Worm (Caenorhabditis elegans): Measurements from ENCODE around the gene C31E10.6.
A peak's percentile ranks its signal among the peaks of the same experiment; 100 is the strongest.

Gene C31E10.6

DNA sequence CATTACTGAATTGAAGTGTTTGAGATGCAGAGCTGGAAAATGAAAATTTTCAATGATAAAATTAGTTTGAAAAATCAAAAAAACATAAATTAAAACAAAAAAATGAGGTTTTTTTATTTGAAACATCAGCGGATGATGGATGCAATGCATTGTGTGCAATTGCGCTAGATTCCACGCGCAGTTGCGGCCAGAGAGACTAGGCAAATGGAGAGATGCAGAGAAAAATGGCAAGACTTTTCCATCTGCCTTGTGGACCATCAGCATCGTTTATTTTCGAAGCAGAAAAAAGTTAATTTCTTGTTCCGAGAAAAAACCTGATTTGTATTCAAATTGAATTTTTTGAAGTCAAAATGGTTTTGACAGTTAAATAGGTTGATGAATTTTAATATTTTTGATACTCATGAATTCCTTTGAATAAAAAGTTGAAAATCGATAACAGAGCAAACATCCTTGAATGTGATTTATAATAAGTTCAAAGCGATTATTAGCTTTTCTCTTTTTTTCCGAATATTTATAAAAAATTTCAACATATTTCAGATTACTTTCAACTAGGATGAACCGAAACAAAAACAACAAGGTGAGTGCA lies at the start of gene C31E10.6, which contains the start of gene C31E10.5:
TSS of gene C31E10.6 (plus strand) at position 536 of the 586 bp plus-strand sequence.
TSS of gene C31E10.5 (minus strand) at position 32 of the 586 bp plus-strand sequence.
- TF ChIP-seq F37B4.10 (GFP tag; IDR thresholded peaks at IDR 0.05) (no peak), dpl-1 (GFP tag; optimal IDR thresholded peaks at IDR 0.05) (no peak), F57A8.1 (GFP tag; optimal IDR thresholded peaks at IDR 0.05) (no peak), hmg-1.2 (GFP tag; IDR thresholded peaks at IDR 0.05) (peak; percentile 85), K11D2.4 (GFP tag; IDR thresholded peaks at IDR 0.05) (no peak), Y56A3A.18 (GFP tag; IDR thresholded peaks at IDR 0.05) (no peak), ccch-3 (GFP tag; optimal IDR thresholded peaks at IDR 0.05) (no peak)

DNA sequence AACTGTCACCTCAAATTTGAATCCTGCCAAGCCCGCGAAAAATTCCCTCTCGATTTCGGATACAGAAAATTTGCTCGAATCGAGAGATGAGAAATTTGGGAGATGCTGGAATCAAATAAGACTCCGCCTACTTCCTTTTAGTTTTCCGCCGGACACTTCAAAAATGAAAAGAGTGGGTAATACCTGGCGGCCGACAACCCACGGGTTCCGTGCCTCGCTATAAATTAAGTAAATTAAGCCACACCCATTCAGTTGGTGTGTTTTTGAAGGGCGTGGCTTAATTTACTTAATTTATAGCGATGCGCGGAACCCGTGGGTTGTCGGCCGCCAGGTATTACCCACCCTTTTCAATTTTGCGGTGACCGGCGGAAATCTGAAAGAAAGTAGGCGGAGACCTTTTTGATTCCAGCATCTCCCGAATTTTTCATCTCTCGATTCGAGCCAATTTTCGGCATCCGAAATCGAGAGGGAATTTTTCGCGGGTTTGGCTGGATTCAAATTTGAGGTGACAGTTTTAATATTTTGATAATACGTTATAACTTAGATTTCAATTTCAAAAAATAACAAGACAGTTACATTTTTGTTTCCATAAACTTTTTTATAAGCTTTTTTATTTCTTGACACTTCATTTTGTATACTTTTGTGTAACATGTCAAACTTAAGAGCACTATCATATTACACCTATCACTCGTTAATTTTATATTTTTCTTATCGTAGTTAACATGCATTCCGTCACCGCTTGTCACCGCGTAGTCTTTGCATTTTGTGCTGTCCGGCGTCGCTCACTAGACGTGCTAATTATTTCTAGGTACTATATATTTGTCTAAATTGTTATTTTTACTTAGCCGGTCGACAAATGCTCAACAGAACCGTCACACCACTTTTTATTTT lies 49.2 kb upstream of the C31E10.6 start:
- TF ChIP-seq Y56A3A.18 (GFP tag; IDR thresholded peaks at IDR 0.05) = 0 out of 2 replicates have a peak, but pooled peaks have one; percentile 31
- no peak for TF ChIP-seq rpc-1 (optimal IDR thresholded peaks at IDR 0.05)
- peak; percentile 12 for TF ChIP-seq rpc-1 (tag; optimal IDR thresholded peaks at IDR 0.05)
- TF ChIP-seq C17E4.6 (GFP tag; IDR thresholded peaks at IDR 0.05) = no peak
- peak; percentile 50 for TF ChIP-seq snpc-3.4 (tag; optimal IDR thresholded peaks at IDR 0.05)
- TF ChIP-seq snpc-4 (GFP tag; optimal IDR thresholded peaks at IDR 0.05) = peak; percentile 71
- TF ChIP-seq snpc-4 (tag; optimal IDR thresholded peaks at IDR 0.05) = peak in 3 of 4 experiments; percentile 67 to 96 (median 94)
- TF ChIP-seq rcor-1 (GFP tag; IDR thresholded peaks at IDR 0.05) = 0 out of 2 replicates have a peak, but pooled peaks have one; percentile 5
- TF ChIP-seq bed-2 (GFP tag; IDR thresholded peaks at IDR 0.05) = no peak
- TF ChIP-seq chd-7 (tag; optimal IDR thresholded peaks at IDR 0.05) = no peak
- TF ChIP-seq nhr-80 (tag; optimal IDR thresholded peaks at IDR 0.05) = peak; percentile 72
- 0 out of 2 replicates have a peak, but pooled peaks have one; percentile 18 for TF ChIP-seq hmg-1.2 (GFP tag; IDR thresholded peaks at IDR 0.05)
- no peak for TF ChIP-seq hlh-26 (GFP tag; conservative IDR thresholded peaks at IDR 0.05)
- TF ChIP-seq snpc-1.1 (tag; optimal IDR thresholded peaks at IDR 0.05; ENCODE audit: insufficient read depth) = peak; percentile 64
- TF ChIP-seq pbrm-1 (GFP tag; IDR thresholded peaks at IDR 0.05) = peak; percentile 55
- TF ChIP-seq F39B2.1 (GFP tag; IDR thresholded peaks at IDR 0.05) = 0 out of 2 replicates have a peak, but pooled peaks have one; percentile 41
- peak; percentile 37; the same call in 1 of the 2 replicates for TF ChIP-seq attf-6 (GFP tag; IDR thresholded peaks at IDR 0.05)
- TF ChIP-seq pha-4 (tag; optimal IDR thresholded peaks at IDR 0.05) = no peak
- 0 out of 2 replicates have a peak, but pooled peaks have one; percentile 6 for TF ChIP-seq ztf-25 (GFP tag; IDR thresholded peaks at IDR 0.05)
- no peak for TF ChIP-seq nhr-27 (tag; optimal IDR thresholded peaks at IDR 0.05)

DNA sequence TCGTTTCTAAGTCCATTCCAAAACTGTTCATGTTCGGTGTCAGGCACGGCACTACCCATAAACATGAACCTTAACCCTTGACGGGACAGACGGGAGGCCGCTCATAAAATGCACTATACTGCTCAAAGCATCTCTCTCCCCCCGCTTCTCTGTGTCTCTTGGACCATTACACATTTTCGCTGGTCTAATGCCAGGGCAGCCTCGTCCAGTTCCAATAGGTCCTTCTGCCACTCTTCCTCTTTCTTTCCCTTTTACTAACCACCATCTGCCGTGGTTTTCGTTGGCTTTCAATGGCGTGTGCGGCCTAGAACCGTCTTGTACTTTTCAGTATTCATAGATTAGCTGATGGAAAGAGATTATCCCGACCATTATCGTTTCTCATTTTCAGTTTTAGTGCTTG lies 48.0 kb upstream of the C31E10.6 start:
- no peak for TF ChIP-seq dpl-1 (GFP tag; optimal IDR thresholded peaks at IDR 0.05)
- TF ChIP-seq pbrm-1 (GFP tag; IDR thresholded peaks at IDR 0.05) = 0 out of 2 replicates have a peak, but pooled peaks have one; percentile 17
- no peak for TF ChIP-seq B0261.1 (tag; optimal IDR thresholded peaks at IDR 0.05)
- 0 out of 2 replicates have a peak, but pooled peaks have one; percentile 33 for TF ChIP-seq lag-1 (GFP tag; IDR thresholded peaks at IDR 0.05)
- no peak for TF ChIP-seq nfya-2 (GFP tag; IDR thresholded peaks at IDR 0.05)
- TF ChIP-seq fkh-3 (tag; optimal IDR thresholded peaks at IDR 0.05) = no peak
- TF ChIP-seq gei-17 (GFP tag; optimal IDR thresholded peaks at IDR 0.05) = no peak
- peak; percentile 9; the same call in 1 of the 2 replicates for TF ChIP-seq hmg-1.2 (GFP tag; IDR thresholded peaks at IDR 0.05)
- no peak for TF ChIP-seq ama-1 (optimal IDR thresholded peaks at IDR 0.05)
- TF ChIP-seq ama-1 (GFP tag; optimal IDR thresholded peaks at IDR 0.05) = no peak
- no peak for TF ChIP-seq F57A8.1 (GFP tag; optimal IDR thresholded peaks at IDR 0.05)

Data from whole organism, young adult.